Comparison of ENCODE assay signal across 2 worm cellular contexts in the genomic region with DNA sequence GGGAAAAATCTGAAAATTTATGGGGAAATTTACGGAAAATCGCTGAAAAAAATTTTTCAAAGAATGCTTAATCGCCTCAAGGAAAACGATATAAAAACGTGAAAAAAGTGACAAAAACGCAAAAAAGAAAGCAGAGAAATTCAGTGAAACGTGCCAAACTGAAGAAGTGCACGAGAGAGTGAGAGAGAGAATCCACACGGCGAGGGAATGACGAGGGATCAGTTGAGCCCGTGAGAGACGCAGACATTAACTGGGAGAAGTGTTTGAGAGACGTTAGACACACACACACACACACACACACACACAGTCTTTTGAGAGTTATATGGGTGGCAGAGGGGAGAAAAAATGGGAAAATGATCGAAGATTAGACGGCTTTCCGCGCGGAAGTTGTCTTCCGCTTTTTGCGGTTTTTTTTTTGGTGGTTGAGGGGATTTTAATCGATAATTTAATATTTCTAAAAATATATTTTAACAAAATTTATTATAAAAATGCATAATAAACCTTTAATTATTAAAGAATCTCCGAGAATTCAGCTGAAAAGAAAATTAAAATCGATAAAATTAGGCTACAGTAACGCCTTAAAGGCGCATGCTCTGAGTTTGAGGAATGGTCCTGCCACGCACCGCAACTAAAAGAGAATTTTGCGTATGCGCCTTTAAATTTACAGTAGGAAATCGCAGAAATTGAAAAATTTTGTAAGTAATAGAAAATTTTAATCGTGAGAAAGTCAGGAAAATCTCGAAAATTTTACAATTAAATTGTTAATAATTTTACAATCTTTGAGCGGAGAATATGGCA.
A peak's percentile ranks its signal among the peaks of the same experiment; 100 is the strongest.
TF ChIP-seq lines count a peak whose summit lies in the region.

No protein-coding gene starts in this region.

TF ChIP-seq in whole organism, L1 larva, 84 proteins besides CTCF, POLR2A, EP300 and RAD21 (continued from another document):
- TF ChIP-seq lsy-2 (tag; optimal IDR thresholded peaks at IDR 0.05; lab: Kevin White, UChicago) = peak; percentile 56 to 72
- no peak for TF ChIP-seq efl-3 (GFP tag; optimal IDR thresholded peaks at IDR 0.05; lab: Kevin White, UChicago)
- TF ChIP-seq nhr-11 (tag; optimal IDR thresholded peaks at IDR 0.05; lab: Kevin White, UChicago) = no peak
- TF ChIP-seq dsc-1 (tag; optimal IDR thresholded peaks at IDR 0.05; lab: Kevin White, UChicago) = peak; percentile 29
- peak; percentile 50 for TF ChIP-seq jun-1 (tag; optimal IDR thresholded peaks at IDR 0.05; lab: Kevin White, UChicago)
- no peak for TF ChIP-seq zag-1 (tag; optimal IDR thresholded peaks at IDR 0.05; lab: Kevin White, UChicago)
- peak; percentile 68 for TF ChIP-seq nhr-47 (tag; optimal IDR thresholded peaks at IDR 0.05; lab: Kevin White, UChicago)
- TF ChIP-seq nhr-77 (tag; optimal IDR thresholded peaks at IDR 0.05; lab: Kevin White, UChicago) = peak; percentile 46
- TF ChIP-seq dpl-1 (GFP tag; optimal IDR thresholded peaks at IDR 0.05; lab: Kevin White, UChicago) = peak; percentile 60 to 69 (median 63)
- TF ChIP-seq unc-86 (tag; optimal IDR thresholded peaks at IDR 0.05; lab: Kevin White, UChicago) = peak; percentile 33
- no peak for TF ChIP-seq egl-13 (tag; optimal IDR thresholded peaks at IDR 0.05; lab: Kevin White, UChicago)
- peak; percentile 53 for TF ChIP-seq fos-1 (tag; optimal IDR thresholded peaks at IDR 0.05; lab: Kevin White, UChicago)
- TF ChIP-seq C04F5.9 (tag; optimal IDR thresholded peaks at IDR 0.05; lab: Kevin White, UChicago) = no peak
- peak; percentile 80 to 91 for TF ChIP-seq efl-1 (optimal IDR thresholded peaks at IDR 0.05; lab: Kevin White, UChicago)
- TF ChIP-seq efl-1 (GFP tag; optimal IDR thresholded peaks at IDR 0.05 in 1 of 2; lab: Kevin White, UChicago) = peak; percentile 66 to 96
- TF ChIP-seq nhr-90 (tag; optimal IDR thresholded peaks at IDR 0.05; lab: Kevin White, UChicago; ENCODE audit: poor library complexity) = no peak
- no peak for TF ChIP-seq grh-1 (GFP tag; IDR thresholded peaks at IDR 0.05; lab: Robert Waterston, UW)
- TF ChIP-seq tlp-1 (tag; optimal IDR thresholded peaks at IDR 0.05; lab: Kevin White, UChicago) = no peak
- no peak for TF ChIP-seq egl-27 (tag; optimal IDR thresholded peaks at IDR 0.05; lab: Kevin White, UChicago)
- TF ChIP-seq ceh-63 (GFP tag; optimal IDR thresholded peaks at IDR 0.05; lab: Kevin White, UChicago) = no peak
- TF ChIP-seq ztf-11 (tag; optimal IDR thresholded peaks at IDR 0.05; lab: Kevin White, UChicago) = no peak
- TF ChIP-seq nhr-12 (tag; optimal IDR thresholded peaks at IDR 0.05; lab: Kevin White, UChicago) = no peak
- TF ChIP-seq elt-3 (tag; optimal IDR thresholded peaks at IDR 0.05; lab: Kevin White, UChicago) = peak in 1 of 6 experiments; percentile 9
- peak; percentile 27 for TF ChIP-seq xbp-1 (tag; optimal IDR thresholded peaks at IDR 0.05; lab: Kevin White, UChicago)
- peak; percentile 76 for TF ChIP-seq snu-23 (GFP tag; optimal IDR thresholded peaks at IDR 0.05; lab: Kevin White, UChicago)
- peak; percentile 77 for TF ChIP-seq mep-1 (tag; optimal IDR thresholded peaks at IDR 0.05; lab: Kevin White, UChicago)
- TF ChIP-seq lir-3 (tag; optimal IDR thresholded peaks at IDR 0.05; lab: Kevin White, UChicago; ENCODE audit: poor library complexity) = no peak
- no peak for TF ChIP-seq pax-3 (tag; optimal IDR thresholded peaks at IDR 0.05; lab: Kevin White, UChicago)

TF ChIP-seq in whole organism, L4 larva, 104 proteins besides CTCF, POLR2A, EP300 and RAD21 (continued from another document):
- no peak for TF ChIP-seq T20F7.1 (GFP tag; optimal IDR thresholded peaks at IDR 0.05; lab: Kevin White, UChicago)
- TF ChIP-seq fos-1 (tag; optimal IDR thresholded peaks at IDR 0.05; lab: Kevin White, UChicago) = no peak
- TF ChIP-seq vab-7 (GFP tag; IDR thresholded peaks at IDR 0.05; lab: Robert Waterston, UW) = peak; percentile 24; the same call in 1 of the 2 replicates
- TF ChIP-seq nhr-10 (tag; optimal IDR thresholded peaks at IDR 0.05; lab: Kevin White, UChicago) = no peak
- TF ChIP-seq mdl-1 (tag; optimal IDR thresholded peaks at IDR 0.05; lab: Kevin White, UChicago) = peak in 1 of 2 experiments; percentile 77
- peak; percentile 39; the same call in 1 of the 2 replicates for TF ChIP-seq dmd-6 (GFP tag; IDR thresholded peaks at IDR 0.05; lab: Robert Waterston, UW)
- peak; percentile 97 for TF ChIP-seq hmg-1.1 (GFP tag; IDR thresholded peaks at IDR 0.05; lab: Robert Waterston, UW)
- TF ChIP-seq nhr-76 (tag; optimal IDR thresholded peaks at IDR 0.05; lab: Kevin White, UChicago) = no peak
- TF ChIP-seq aha-1 (tag; lab: Kevin White, UChicago) = peak; percentile 100
- no peak for TF ChIP-seq D1046.2 (GFP tag; IDR thresholded peaks at IDR 0.05; lab: Robert Waterston, UW)
- no peak for TF ChIP-seq ZK337.2 (GFP tag; IDR thresholded peaks at IDR 0.05; lab: Robert Waterston, UW)
- 0 out of 2 replicates have a peak, but pooled peaks have one; percentile 15 for TF ChIP-seq tra-1 (GFP tag; IDR thresholded peaks at IDR 0.05; lab: Robert Waterston, UW)
- TF ChIP-seq unc-130 (GFP tag; optimal IDR thresholded peaks at IDR 0.05; lab: Kevin White, UChicago) = peak; percentile 67
- TF ChIP-seq egl-27 (tag; optimal IDR thresholded peaks at IDR 0.05; lab: Kevin White, UChicago) = no peak
TF ChIP-seq in whole organism, L4 larva: peak in this region for 34.
